Fruit fly (Drosophila melanogaster) whole organism, prepupa: Measurements from ENCODE around the gene CG11374.

ENCODE experiments used
- Blimp-1 ChIP-seq: fragments of 200-800 bp; sonication (Bioruptor generic); optimal IDR thresholded peaks from 3 replicates; lab custom pipeline; 2017; ENCODE audit warnings: missing biosample characterization, missing genetic modification characterization, mild to moderate bottlenecking, moderate library complexity, missing genetic modification reagents
- CG10631 ChIP-seq: fragments of 200-800 bp; sonication (Bioruptor generic); optimal IDR thresholded peaks from 2 replicates; lab custom pipeline; 2016; ENCODE audit warnings: missing biosample characterization, missing genetic modification characterization
- CG10669 ChIP-seq: fragments of 200-800 bp; sonication (Bioruptor generic); optimal IDR thresholded peaks from 3 replicates; lab custom pipeline; 2018; ENCODE audit warnings: missing biosample characterization, mild to moderate bottlenecking, missing genetic modification characterization, moderate library complexity
- CG11902 ChIP-seq: fragments of 200-800 bp; sonication (Bioruptor generic); optimal IDR thresholded peaks from 3 replicates; lab custom pipeline; 2016; ENCODE audit warnings: missing biosample characterization, missing genetic modification characterization
- CG1621 ChIP-seq: fragments of 200-800 bp; sonication (Bioruptor generic); optimal IDR thresholded peaks from 3 replicates; lab custom pipeline; 2018; ENCODE audit warnings: missing biosample characterization, mild to moderate bottlenecking, missing genetic modification characterization
- CG16779 ChIP-seq: fragments of 200-800 bp; sonication (Bioruptor generic); optimal IDR thresholded peaks from 3 replicates; lab custom pipeline; 2017; ENCODE audit warnings: missing biosample characterization, mild to moderate bottlenecking, missing genetic modification characterization
- CG3032 ChIP-seq: fragments of 200-800 bp; optimal IDR thresholded peaks from 2 replicates; lab custom pipeline; 2019; ENCODE audit warnings: missing biosample characterization, mild to moderate bottlenecking, missing genetic modification characterization, moderate library complexity
- CG31627 ChIP-seq: fragments of 200-800 bp; sonication (Bioruptor generic); optimal IDR thresholded peaks from 3 replicates; lab custom pipeline; 2016; ENCODE audit warnings: missing biosample characterization, missing genetic modification characterization
- CG32006 ChIP-seq: fragments of 200-800 bp; sonication (Bioruptor generic); optimal IDR thresholded peaks from 3 replicates; lab custom pipeline; 2017; ENCODE audit warnings: missing biosample characterization, mild to moderate bottlenecking, missing genetic modification characterization
- CG34406 ChIP-seq: fragments of 200-800 bp; sonication (Bioruptor generic); optimal IDR thresholded peaks from 3 replicates; lab custom pipeline; 2016; ENCODE audit warnings: missing biosample characterization, missing genetic modification characterization
- CG3919 ChIP-seq: fragments of 200-800 bp; sonication (Bioruptor generic); optimal IDR thresholded peaks from 3 replicates; lab custom pipeline; 2016; ENCODE audit warnings: missing biosample characterization, missing genetic modification characterization
- CG4318 ChIP-seq: fragments of 200-800 bp; sonication (Bioruptor generic); optimal IDR thresholded peaks from 3 replicates; lab custom pipeline; 2017; ENCODE audit warnings: missing biosample characterization, mild to moderate bottlenecking, missing genetic modification characterization
- CG6163 ChIP-seq: fragments of 200-800 bp; sonication (Bioruptor generic); IDR thresholded peaks from 3 replicates; pipeline ENCODE4 v1.3.6; 2022; ENCODE audit warnings: missing biosample characterization, missing genetic modification characterization
- CG6276 ChIP-seq: fragments of 200-800 bp; sonication (Bioruptor generic); optimal IDR thresholded peaks from 2 replicates; lab custom pipeline; 2017; ENCODE audit warnings: missing biosample characterization, mild to moderate bottlenecking, missing genetic modification characterization
- CG6792 ChIP-seq: fragments of 200-800 bp; sonication (Bioruptor generic); optimal IDR thresholded peaks from 3 replicates; lab custom pipeline; 2016; ENCODE audit warnings: missing biosample characterization, missing genetic modification characterization
- CG6808 ChIP-seq: fragments of 200-800 bp; sonication (Bioruptor generic); optimal IDR thresholded peaks from 3 replicates; lab custom pipeline; 2017; ENCODE audit warnings: missing biosample characterization, missing genetic modification characterization, mild to moderate bottlenecking, moderate library complexity, missing genetic modification reagents
- CG6854 ChIP-seq: fragments of 200-800 bp; sonication (Bioruptor generic); optimal IDR thresholded peaks from 2 replicates; lab custom pipeline; 2017; ENCODE audit warnings: missing biosample characterization, mild to moderate bottlenecking, missing genetic modification characterization
- CG8119 ChIP-seq: fragments of 200-800 bp; sonication (Bioruptor generic); IDR thresholded peaks from 3 replicates; pipeline ENCODE4 v1.3.6; 2022; ENCODE audit warnings: missing biosample characterization, missing genetic modification characterization
- CG8319 ChIP-seq: fragments of 200-800 bp; sonication (Bioruptor generic); optimal IDR thresholded peaks from 3 replicates; lab custom pipeline; 2016; ENCODE audit warnings: missing biosample characterization, missing genetic modification characterization
- CG8632 ChIP-seq: fragments of 200-800 bp; sonication (Bioruptor generic); optimal IDR thresholded peaks from 3 replicates; lab custom pipeline; 2016; ENCODE audit warnings: missing biosample characterization, missing genetic modification characterization
- CG9139 ChIP-seq: fragments of 200-800 bp; sonication (Bioruptor generic); optimal IDR thresholded peaks from 3 replicates; lab custom pipeline; 2017; ENCODE audit warnings: missing biosample characterization, mild to moderate bottlenecking, missing genetic modification characterization
- Eip78C ChIP-seq: fragments of 200-800 bp; sonication (Bioruptor generic); peaks from one replicate; lab custom pipeline; 2016; ENCODE audit warnings: missing biosample characterization, missing genetic modification characterization
- Ets21C ChIP-seq: fragments of 200-800 bp; sonication (Bioruptor generic); optimal IDR thresholded peaks from 3 replicates; lab custom pipeline; 2016; ENCODE audit warnings: missing biosample characterization, missing genetic modification characterization
- Ets96B ChIP-seq: fragments of 200-800 bp; optimal IDR thresholded peaks from 2 replicates; lab custom pipeline; 2019; ENCODE audit warnings: missing biosample characterization, mild to moderate bottlenecking, missing genetic modification characterization, moderate library complexity
- Gug ChIP-seq: fragments of 200-800 bp; sonication (Bioruptor generic); IDR thresholded peaks from 2 replicates; pipeline ENCODE4 v1.3.6; 2022; ENCODE audit warnings: missing biosample characterization, missing genetic modification characterization
- Hr39 ChIP-seq: fragments of 200-800 bp; sonication (Bioruptor generic); optimal IDR thresholded peaks from 2 replicates; lab custom pipeline; 2016; ENCODE audit warnings: missing biosample characterization, missing genetic modification characterization
- OdsH ChIP-seq: fragments of 200-800 bp; sonication (Bioruptor generic); optimal IDR thresholded peaks from 3 replicates; lab custom pipeline; 2016; ENCODE audit warnings: missing biosample characterization, missing genetic modification characterization
- Sox102F ChIP-seq: fragments of 200-800 bp; sonication (Bioruptor generic); optimal IDR thresholded peaks from 2 replicates; lab custom pipeline; 2016; ENCODE audit warnings: missing biosample characterization, mild to moderate bottlenecking, missing genetic modification characterization
- Sox14 ChIP-seq: fragments of 200-800 bp; sonication (Bioruptor generic); optimal IDR thresholded peaks from 3 replicates; lab custom pipeline; 2016; ENCODE audit warnings: missing biosample characterization, missing genetic modification characterization
- cyc ChIP-seq: fragments of 200-800 bp; sonication (Bioruptor generic); optimal IDR thresholded peaks from 3 replicates; lab custom pipeline; 2016; ENCODE audit warnings: missing biosample characterization, missing genetic modification characterization
- dac ChIP-seq: fragments of 200-800 bp; sonication (Bioruptor generic); optimal IDR thresholded peaks from 2 replicates; lab custom pipeline; 2017; ENCODE audit warnings: missing biosample characterization, mild to moderate bottlenecking, missing genetic modification characterization
- eg ChIP-seq: fragments of 200-800 bp; sonication (Bioruptor generic); IDR thresholded peaks from 3 replicates; pipeline ENCODE4 v1.3.6; 2022; ENCODE audit warnings: missing biosample characterization, missing genetic modification characterization
- fd59A ChIP-seq: fragments of 200-800 bp; sonication (Bioruptor generic); optimal IDR thresholded peaks from 2 replicates; lab custom pipeline; 2017; ENCODE audit warnings: missing biosample characterization, mild to moderate bottlenecking, missing genetic modification characterization, missing genetic modification reagents
- fd85E ChIP-seq: fragments of 200-800 bp; sonication (Bioruptor generic); optimal IDR thresholded peaks from 3 replicates; lab custom pipeline; 2016; ENCODE audit warnings: missing biosample characterization, missing genetic modification characterization
- net ChIP-seq: fragments of 200-800 bp; sonication (Bioruptor generic); optimal IDR thresholded peaks from 3 replicates; lab custom pipeline; 2016; ENCODE audit warnings: missing biosample characterization, missing genetic modification characterization
- pdm3 ChIP-seq: fragments of 200-800 bp; sonication (Bioruptor generic); optimal IDR thresholded peaks from 3 replicates; lab custom pipeline; 2016; ENCODE audit warnings: missing biosample characterization, missing genetic modification characterization
- svp ChIP-seq: fragments of 200-800 bp; sonication (Bioruptor generic); peaks from one replicate; lab custom pipeline; 2016; ENCODE audit warnings: missing biosample characterization, missing genetic modification characterization
- vri ChIP-seq: fragments of 200-800 bp; sonication (Bioruptor generic); optimal IDR thresholded peaks from 3 replicates; lab custom pipeline; 2016; ENCODE audit warnings: missing biosample characterization, mild to moderate bottlenecking, missing genetic modification characterization

The CG11374 gene

dm6 chr2L:66369-67278 lies 9.5 kb upstream of the CG11374 start, which contains the start of gene dbr (continued):
- TF ChIP-seq Gug (GFP tag; lab: Robert Waterston, UW): peak; percentile 49; the same call in 1 of the 2 replicates
- TF ChIP-seq Eip78C (GFP tag; lab: Kevin White, UChicago): peak; percentile 78
- TF ChIP-seq fd85E (GFP tag; lab: Kevin White, UChicago): peak; percentile 43
- TF ChIP-seq eg (GFP tag; lab: Robert Waterston, UW): peak; percentile 82
- peak; percentile 52 for TF ChIP-seq Ets96B (tag; lab: Kevin White, UChicago)
- peak; percentile 63 for TF ChIP-seq CG16779 (tag; lab: Kevin White, UChicago)
- TF ChIP-seq vri (GFP tag; lab: Kevin White, UChicago): peak; percentile 55
- peak; percentile 62 for TF ChIP-seq CG32006
- no peak for TF ChIP-seq Hr39
- peak; percentile 23 for TF ChIP-seq CG8632
- TF ChIP-seq CG10669 (GFP tag; lab: Kevin White, UChicago): peak; percentile 38
- TF ChIP-seq CG9139 (GFP tag; lab: Kevin White, UChicago): peak; percentile 60
- no peak for TF ChIP-seq svp (GFP tag; lab: Kevin White, UChicago)
- peak; percentile 68 for TF ChIP-seq CG6276 (GFP tag; lab: Kevin White, UChicago)
- TF ChIP-seq pdm3 (GFP tag; lab: Kevin White, UChicago): peak; percentile 42
- no peak for TF ChIP-seq CG31627 (GFP tag; lab: Kevin White, UChicago)
- TF ChIP-seq CG6808: peak; percentile 78
- TF ChIP-seq dac (GFP tag; lab: Kevin White, UChicago): peak; percentile 59
- peak; percentile 27 for TF ChIP-seq CG6854 (GFP tag; lab: Kevin White, UChicago)
- peak; percentile 57 for TF ChIP-seq fd59A (GFP tag; lab: Kevin White, UChicago)
- peak; percentile 77 for TF ChIP-seq CG8119
- peak; percentile 51 for TF ChIP-seq Sox14 (GFP tag; lab: Kevin White, UChicago)
- TF ChIP-seq CG8319: no peak
- TF ChIP-seq OdsH (GFP tag; lab: Kevin White, UChicago): no peak
- peak; percentile 24 for TF ChIP-seq CG6792 (GFP tag; lab: Kevin White, UChicago)
- TF ChIP-seq net (GFP tag; lab: Kevin White, UChicago): peak; percentile 84
- TF ChIP-seq Sox102F (GFP tag; lab: Kevin White, UChicago): peak; percentile 62
- TF ChIP-seq CG11902 (GFP tag; lab: Kevin White, UChicago): no peak
- no peak for TF ChIP-seq Ets21C (GFP tag; lab: Kevin White, UChicago)
- peak; percentile 29 for TF ChIP-seq CG34406 (GFP tag; lab: Kevin White, UChicago)
- peak; percentile 90 for TF ChIP-seq CG1621 (tag; lab: Kevin White, UChicago)
- TF ChIP-seq CG3032 (tag; lab: Kevin White, UChicago): peak; percentile 67
- TF ChIP-seq CG3919 (GFP tag; lab: Kevin White, UChicago): peak; percentile 51
- TF ChIP-seq CG10631 (GFP tag; lab: Kevin White, UChicago): no peak
- TF ChIP-seq CG4318: no peak
- TF ChIP-seq cyc (GFP tag; lab: Kevin White, UChicago): no peak
- TF ChIP-seq, all 60 proteins: peak for 41

- peak; percentile 29; the same call in 1 of the 3 replicates for TF ChIP-seq CG6163 (GFP tag; lab: Robert Waterston, UW)
- TF ChIP-seq Blimp-1 (GFP tag; lab: Kevin White, UChicago): no peak
- no peak for TF ChIP-seq net (GFP tag; lab: Kevin White, UChicago)
- TF ChIP-seq eg (GFP tag; lab: Robert Waterston, UW): 0 out of 3 replicates have a peak, but pooled peaks have one; percentile 13
These were observed 8.9 kb upstream of the CG11374 start for dm6 chr2L:67279-67657.
